Fruit fly (Drosophila melanogaster): ENCODE results near the gene CG32687.

CG32687 gene

DNA sequence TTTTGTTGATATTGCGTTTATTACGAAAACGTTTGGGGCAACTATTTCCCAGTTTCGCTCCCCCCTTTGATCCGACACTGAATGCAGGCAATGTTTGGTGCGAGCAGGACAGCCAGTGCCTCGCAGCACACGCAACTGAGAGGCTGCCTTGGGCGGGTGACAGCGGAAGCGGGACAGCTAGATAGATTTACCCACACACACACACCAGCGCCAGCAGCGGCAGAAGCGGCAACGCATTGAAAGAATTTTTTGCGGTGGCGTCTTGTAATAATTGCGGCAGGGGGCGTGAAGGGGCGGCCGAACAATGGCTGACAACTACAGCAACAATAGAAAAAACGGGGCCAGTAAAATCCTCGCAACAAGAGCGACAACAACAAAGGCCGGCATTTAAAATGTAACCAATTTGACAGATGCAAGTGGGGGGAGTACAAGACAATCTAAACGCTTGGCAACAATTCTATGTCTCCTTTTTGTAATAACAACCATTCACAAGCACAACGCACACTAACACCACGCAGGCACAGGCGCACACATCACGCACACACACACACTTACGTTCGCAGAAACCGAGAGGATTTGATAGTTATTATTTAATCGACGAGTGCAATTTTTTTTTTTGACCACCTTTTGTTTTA, 14.3 kb downstream of the CG32687 start (continued):
- peak; percentile 65 for TF ChIP-seq Hr83 (GFP tag; optimal IDR thresholded peaks at IDR 0.05; ENCODE audit: poor library complexity, severe bottlenecking)
- TF ChIP-seq Hr78 (GFP tag; optimal IDR thresholded peaks at IDR 0.05): no peak
- TF ChIP-seq Dif (GFP tag; optimal IDR thresholded peaks at IDR 0.05; ENCODE audit: partially characterized antibody): peak; percentile 15
- no peak for TF ChIP-seq Vsx2 (GFP tag; optimal IDR thresholded peaks at IDR 0.05; ENCODE audit: partially characterized antibody)
- TF ChIP-seq rgr (GFP tag; optimal IDR thresholded peaks at IDR 0.05): no peak
- no peak for TF ChIP-seq woc (GFP tag; optimal IDR thresholded peaks at IDR 0.05)
- no peak for TF ChIP-seq usp (GFP tag; optimal IDR thresholded peaks at IDR 0.05)
- TF ChIP-seq Myc (optimal IDR thresholded peaks at IDR 0.05): no peak
- no peak for TF ChIP-seq Abd-B (GFP tag; optimal IDR thresholded peaks at IDR 0.05)
- TF ChIP-seq sv (GFP tag; optimal IDR thresholded peaks at IDR 0.05): no peak
- TF ChIP-seq Hnf4 (GFP tag; optimal IDR thresholded peaks at IDR 0.05): no peak
- no peak for TF ChIP-seq tai (GFP tag; optimal IDR thresholded peaks at IDR 0.05)
- no peak for TF ChIP-seq brk (GFP tag; optimal IDR thresholded peaks at IDR 0.05)

DNA sequence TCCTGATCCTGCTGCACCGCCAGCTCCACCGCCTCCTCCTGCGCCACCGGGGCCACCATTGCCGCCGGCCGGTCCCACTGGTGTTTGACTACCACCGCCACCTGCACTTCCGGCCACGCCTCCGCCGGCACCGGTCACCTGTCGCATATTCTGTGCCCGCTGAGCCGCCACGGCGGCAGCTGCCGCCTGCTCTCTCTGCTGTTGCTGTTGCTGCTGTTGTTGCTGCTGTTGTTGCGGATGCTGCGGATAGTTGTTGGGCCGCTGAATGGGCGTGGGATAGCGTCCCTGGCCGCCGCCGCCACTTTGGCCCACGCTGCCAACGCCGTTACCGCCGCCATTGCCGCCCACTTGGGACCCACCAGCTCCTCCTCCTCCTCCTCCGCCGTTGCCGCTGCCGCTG, 22.5 kb downstream of the CG32687 start:
- no peak for TF ChIP-seq Dif (GFP tag; optimal IDR thresholded peaks at IDR 0.05; ENCODE audit: partially characterized antibody)
- peak; percentile 87 for TF ChIP-seq Dfd (GFP tag; optimal IDR thresholded peaks at IDR 0.05)

- TF ChIP-seq HLH106 (tag; optimal IDR thresholded peaks at IDR 0.05) (peak; percentile 16), ey (GFP tag; optimal IDR thresholded peaks at IDR 0.05) (peak; percentile 0), Dfd (GFP tag; optimal IDR thresholded peaks at IDR 0.05) (no peak), sage (GFP tag; optimal IDR thresholded peaks at IDR 0.05) (no peak), sv (GFP tag; optimal IDR thresholded peaks at IDR 0.05) (no peak), dmrt93B (GFP tag; optimal IDR thresholded peaks at IDR 0.05) (no peak), Rel (GFP tag; optimal IDR thresholded peaks at IDR 0.05) (no peak), Rel (tag; optimal IDR thresholded peaks at IDR 0.05) (peak; percentile 5), brk (GFP tag; optimal IDR thresholded peaks at IDR 0.05) (no peak), tai (GFP tag; optimal IDR thresholded peaks at IDR 0.05) (no peak), h (GFP tag; optimal IDR thresholded peaks at IDR 0.05) (peak; percentile 19), fru (GFP tag; optimal IDR thresholded peaks at IDR 0.05) (peak; percentile 29), Abd-B (GFP tag; optimal IDR thresholded peaks at IDR 0.05) (no peak), jim (GFP tag; optimal IDR thresholded peaks at IDR 0.05) (no peak), psq (GFP tag; optimal IDR thresholded peaks at IDR 0.05) (no peak), foxo (GFP tag; optimal IDR thresholded peaks at IDR 0.05) (peak in 1 of 2 experiments; percentile 42), lola (GFP tag; optimal IDR thresholded peaks at IDR 0.05) (no peak), br (GFP tag; optimal IDR thresholded peaks at IDR 0.05) (no peak), usp (GFP tag; optimal IDR thresholded peaks at IDR 0.05) (no peak), CG32264 (GFP tag; optimal IDR thresholded peaks at IDR 0.05) (no peak), Sp1 (GFP tag; optimal IDR thresholded peaks at IDR 0.05) (peak; percentile 14), Hr83 (GFP tag; optimal IDR thresholded peaks at IDR 0.05; ENCODE audit: poor library complexity, severe bottlenecking) (peak; percentile 36), Hnf4 (GFP tag; optimal IDR thresholded peaks at IDR 0.05) (no peak), Vsx2 (GFP tag; optimal IDR thresholded peaks at IDR 0.05; ENCODE audit: partially characterized antibody) (no peak)
These were observed 23.8 kb downstream of the CG32687 start for dm6 chrX:10463056-10463710.

DNA sequence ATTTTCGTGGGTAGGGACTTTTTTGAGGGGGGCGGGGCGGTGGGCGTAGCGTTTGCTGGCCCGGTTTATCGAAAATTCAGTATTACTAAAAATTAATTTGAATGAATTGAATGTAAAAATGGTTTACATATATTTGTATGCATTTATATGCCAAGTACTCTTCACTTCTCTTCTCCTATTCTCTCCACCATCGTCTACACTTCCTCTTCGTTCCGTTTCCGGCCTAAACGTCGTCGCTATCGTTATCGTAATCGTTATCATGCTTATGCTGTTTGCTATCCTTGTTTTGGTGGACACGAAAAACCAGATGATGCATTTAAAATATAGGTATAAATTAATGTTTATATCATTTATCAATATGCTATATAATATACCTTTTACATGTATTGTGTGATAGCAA, 25.1 kb downstream of the CG32687 start:
- TF ChIP-seq N (GFP tag; optimal IDR thresholded peaks at IDR 0.05) (no peak), Sp1 (GFP tag; optimal IDR thresholded peaks at IDR 0.05) (peak; percentile 3), ey (GFP tag; optimal IDR thresholded peaks at IDR 0.05) (no peak), rgr (GFP tag; optimal IDR thresholded peaks at IDR 0.05) (peak; percentile 14)

DNA sequence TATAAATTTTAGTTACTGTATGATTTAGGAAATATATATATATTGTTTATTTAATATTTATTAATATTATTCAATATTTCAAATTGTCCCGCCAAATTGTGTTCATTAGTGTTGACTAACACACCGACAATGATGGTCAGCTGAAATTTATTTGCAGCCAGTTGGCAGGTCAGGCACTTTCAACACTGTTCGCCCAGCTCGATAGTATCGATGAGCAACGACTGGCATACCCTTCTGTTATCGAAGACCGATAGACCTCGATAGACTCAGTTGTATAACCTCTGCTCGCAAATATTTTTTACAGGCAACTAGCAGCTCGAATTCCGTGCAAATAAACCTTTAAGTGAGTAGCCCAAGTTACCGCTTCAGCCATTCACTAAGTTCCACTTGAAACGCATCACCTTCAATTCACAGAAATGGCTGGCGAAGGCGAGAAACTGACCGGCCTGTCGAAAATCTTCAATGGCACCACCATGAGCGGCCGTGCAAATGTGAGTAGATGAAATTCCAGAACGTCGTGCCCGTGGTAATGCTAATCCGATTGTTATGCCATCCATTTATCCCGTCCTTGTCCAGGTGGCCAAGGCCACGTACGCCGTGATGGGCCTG, 26.4 kb downstream of the CG32687 start, which contains the start of gene Neb-cGP:
Gene Neb-cGP, plus strand, starts transcription at position 231 of the 609 bp plus-strand sequence.
- TF ChIP-seq Myc (optimal IDR thresholded peaks at IDR 0.05) (peak; percentile 45), psq (GFP tag; optimal IDR thresholded peaks at IDR 0.05) (peak; percentile 46), fru (GFP tag; optimal IDR thresholded peaks at IDR 0.05) (peak; percentile 62), Jra (GFP tag; optimal IDR thresholded peaks at IDR 0.05) (no peak), Dfd (GFP tag; optimal IDR thresholded peaks at IDR 0.05) (no peak), foxo (GFP tag; optimal IDR thresholded peaks at IDR 0.05) (peak in 1 of 2 experiments; percentile 83), sv (GFP tag; optimal IDR thresholded peaks at IDR 0.05) (peak; percentile 51), ey (GFP tag; optimal IDR thresholded peaks at IDR 0.05) (peak; percentile 48), Vsx2 (GFP tag; optimal IDR thresholded peaks at IDR 0.05; ENCODE audit: partially characterized antibody) (no peak), jim (GFP tag; optimal IDR thresholded peaks at IDR 0.05) (no peak), sage (GFP tag; optimal IDR thresholded peaks at IDR 0.05) (peak; percentile 31), dmrt93B (GFP tag; optimal IDR thresholded peaks at IDR 0.05) (peak; percentile 51), Mio (GFP tag; optimal IDR thresholded peaks at IDR 0.05) (no peak), usp (GFP tag; optimal IDR thresholded peaks at IDR 0.05) (no peak), N (GFP tag; optimal IDR thresholded peaks at IDR 0.05) (no peak), Sp1 (GFP tag; optimal IDR thresholded peaks at IDR 0.05) (peak; percentile 56), Hr78 (GFP tag; optimal IDR thresholded peaks at IDR 0.05) (no peak), br (GFP tag; optimal IDR thresholded peaks at IDR 0.05) (peak; percentile 53), CG32264 (GFP tag; optimal IDR thresholded peaks at IDR 0.05) (no peak), woc (GFP tag; optimal IDR thresholded peaks at IDR 0.05) (peak; percentile 11), HLH106 (tag; optimal IDR thresholded peaks at IDR 0.05) (peak; percentile 66), dsf (GFP tag; optimal IDR thresholded peaks at IDR 0.05; ENCODE audit: borderline replicate concordance) (peak; percentile 39), h (GFP tag; optimal IDR thresholded peaks at IDR 0.05) (peak; percentile 77), Hnf4 (GFP tag; optimal IDR thresholded peaks at IDR 0.05) (no peak), CG9705 (GFP tag; optimal IDR thresholded peaks at IDR 0.05) (peak; percentile 58), rgr (GFP tag; optimal IDR thresholded peaks at IDR 0.05) (peak; percentile 75), CrebA (GFP tag; optimal IDR thresholded peaks at IDR 0.05; ENCODE audit: borderline replicate concordance) (no peak), Hr83 (GFP tag; optimal IDR thresholded peaks at IDR 0.05; ENCODE audit: poor library complexity, severe bottlenecking) (peak; percentile 90)

Measured in whole organism, wandering third instar larva.